Fruit fly (Drosophila melanogaster): ENCODE results near the gene Tie.

Gene Tie

DNA sequence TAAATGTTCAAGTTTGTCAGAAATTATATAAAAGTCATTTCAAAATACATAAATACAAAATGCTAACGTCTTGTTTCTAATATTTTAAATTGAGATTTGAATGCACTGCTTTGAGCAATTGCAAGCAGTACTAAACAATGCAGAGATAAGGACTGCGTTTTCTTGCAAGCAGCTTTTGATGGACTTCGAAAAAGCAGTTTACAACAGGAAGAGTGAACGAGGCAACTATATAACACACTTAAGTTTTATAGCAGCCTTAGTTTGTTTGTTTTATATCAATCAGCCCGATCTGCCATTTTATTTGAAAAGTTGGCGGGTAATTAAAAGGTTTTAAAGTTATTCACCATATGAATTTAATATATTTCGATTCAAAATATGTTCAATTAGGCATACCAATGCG is 21.4 kb upstream of the Tie start (continued):
- peak; percentile 60 for TF ChIP-seq pzg (GFP tag; optimal IDR thresholded peaks at IDR 0.05)
- peak in 1 of 2 experiments; percentile 66 for TF ChIP-seq Dfd (GFP tag; optimal IDR thresholded peaks at IDR 0.05)
- peak; percentile 11 for TF ChIP-seq CG13894 (tag; optimal IDR thresholded peaks at IDR 0.05)
- TF ChIP-seq Hr3 (GFP tag; optimal IDR thresholded peaks at IDR 0.05): peak; percentile 38
- TF ChIP-seq grn (GFP tag; optimal IDR thresholded peaks at IDR 0.05): peak; percentile 59
- peak; percentile 34 for TF ChIP-seq CG12769 (tag; optimal IDR thresholded peaks at IDR 0.05)
- peak in 1 of 2 experiments; percentile 30 for TF ChIP-seq chif (GFP tag; optimal IDR thresholded peaks at IDR 0.05)
- peak; percentile 79 for TF ChIP-seq CoRest (tag; optimal IDR thresholded peaks at IDR 0.05)
- TF ChIP-seq chinmo (GFP tag; IDR thresholded peaks at IDR 0.05; ENCODE audit: partially characterized antibody): 0 out of 4 replicates have a peak, but pooled peaks have one; percentile 43
- TF ChIP-seq CG8290 (GFP tag; optimal IDR thresholded peaks at IDR 0.05): no peak
- TF ChIP-seq CG8290 (tag; optimal IDR thresholded peaks at IDR 0.05): peak; percentile 7 to 75
- peak; percentile 19 for TF ChIP-seq BEAF-32 (GFP tag; optimal IDR thresholded peaks at IDR 0.05)
- TF ChIP-seq CG9609 (GFP tag; optimal IDR thresholded peaks at IDR 0.05): peak; percentile 4
- TF ChIP-seq CG2120 (GFP tag; optimal IDR thresholded peaks at IDR 0.05): peak; percentile 8
- TF ChIP-seq Elba2 (GFP tag; optimal IDR thresholded peaks at IDR 0.05): peak; percentile 11
- no peak for TF ChIP-seq Max (GFP tag; optimal IDR thresholded peaks at IDR 0.05)
- peak; percentile 90; the same call in 2 of the 3 replicates for TF ChIP-seq CG2199 (GFP tag; IDR thresholded peaks at IDR 0.05)
- peak; percentile 28 for TF ChIP-seq CG9876 (GFP tag; optimal IDR thresholded peaks at IDR 0.05)
- TF ChIP-seq CG1233 (GFP tag; optimal IDR thresholded peaks at IDR 0.05): no peak
- peak; percentile 7 for TF ChIP-seq CTCF (GFP tag; optimal IDR thresholded peaks at IDR 0.05)
- TF ChIP-seq amos (GFP tag; IDR thresholded peaks at IDR 0.05; ENCODE audit: partially characterized antibody): 0 out of 2 replicates have a peak, but pooled peaks have one; percentile 10
- peak; percentile 99 for TF ChIP-seq stwl (tag; optimal IDR thresholded peaks at IDR 0.05)
- peak; percentile 51 for TF ChIP-seq CG33213 (GFP tag; optimal IDR thresholded peaks at IDR 0.05)
- TF ChIP-seq HLH3B (GFP tag; IDR thresholded peaks at IDR 0.05): no peak
- TF ChIP-seq CG10274 (GFP tag; optimal IDR thresholded peaks at IDR 0.05): no peak
- TF ChIP-seq Sry-δ (GFP tag; optimal IDR thresholded peaks at IDR 0.05): peak; percentile 5
- peak; percentile 4 for TF ChIP-seq Chrac-16 (GFP tag; optimal IDR thresholded peaks at IDR 0.05)
- TF ChIP-seq CG1832 (GFP tag; optimal IDR thresholded peaks at IDR 0.05): peak; percentile 52
- peak in 1 of 2 experiments; percentile 30 for TF ChIP-seq Eip74EF (GFP tag; optimal IDR thresholded peaks at IDR 0.05)
- TF ChIP-seq sug (tag; optimal IDR thresholded peaks at IDR 0.05): peak; percentile 12
- TF ChIP-seq CG15696 (tag; optimal IDR thresholded peaks at IDR 0.05): peak; percentile 27
- TF ChIP-seq Lhr (GFP tag; optimal IDR thresholded peaks at IDR 0.05): peak; percentile 83
- TF ChIP-seq HmgD (GFP tag; optimal IDR thresholded peaks at IDR 0.05): peak; percentile 95
- TF ChIP-seq Myb (GFP tag; optimal IDR thresholded peaks at IDR 0.05): peak; percentile 94
- peak; percentile 39; the same call in 1 of the 2 replicates for TF ChIP-seq Ptx1 (GFP tag; IDR thresholded peaks at IDR 0.05)
- TF ChIP-seq Nf-YB (GFP tag; optimal IDR thresholded peaks at IDR 0.05): no peak
- TF ChIP-seq bowl (GFP tag; IDR thresholded peaks at IDR 0.05): no peak
- TF ChIP-seq CG3847 (GFP tag; IDR thresholded peaks at IDR 0.05): peak; percentile 40
- peak; percentile 15 for TF ChIP-seq CG7839 (tag; optimal IDR thresholded peaks at IDR 0.05)

DNA sequence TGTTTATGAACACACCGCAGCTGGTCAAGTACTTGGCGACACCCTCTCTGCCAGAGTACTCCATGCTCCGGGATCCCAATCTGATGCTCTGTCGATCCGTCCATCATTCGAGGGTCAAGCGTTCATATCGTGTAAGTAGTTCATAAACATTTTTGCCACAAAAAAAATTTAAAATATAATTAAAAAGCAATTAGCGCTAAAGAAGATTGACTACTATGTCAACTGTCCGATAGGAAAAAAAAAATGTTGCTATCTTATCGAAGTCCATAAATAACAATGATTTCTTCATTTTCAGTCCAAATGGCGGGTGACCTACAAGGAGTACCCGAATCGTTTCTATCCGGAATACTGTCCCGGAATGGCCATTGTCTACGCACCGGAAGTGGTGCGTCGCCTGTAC is 19.9 kb upstream of the Tie start:
- TF ChIP-seq Spps (tag; optimal IDR thresholded peaks at IDR 0.05): no peak
- no peak for TF ChIP-seq CG2889 (GFP tag; IDR thresholded peaks at IDR 0.05)
- TF ChIP-seq lab (GFP tag; optimal IDR thresholded peaks at IDR 0.05): peak; percentile 68
- TF ChIP-seq pum (GFP tag; optimal IDR thresholded peaks at IDR 0.05): no peak
- TF ChIP-seq exex (tag; optimal IDR thresholded peaks at IDR 0.05): peak; percentile 80

Data from whole organism, embryonic.